Worm (Caenorhabditis elegans): ENCODE measurements around the gene fipr-8.

ce11 chrV:10220605-10221004 is 19.2 kb downstream of the fipr-8 start, which contains the start of gene C12D8.13:
- TF ChIP-seq drap-1 (GFP tag; optimal IDR thresholded peaks at IDR 0.05) (no peak), M03D4.4 (tag; optimal IDR thresholded peaks at IDR 0.05) (no peak), snpc-4 (tag; optimal IDR thresholded peaks at IDR 0.05) (no peak), nhr-12 (tag; optimal IDR thresholded peaks at IDR 0.05) (no peak), elt-3 (tag; optimal IDR thresholded peaks at IDR 0.05) (no peak), unc-62 (GFP tag; optimal IDR thresholded peaks at IDR 0.05) (no peak), nhr-237 (tag; optimal IDR thresholded peaks at IDR 0.05) (no peak), nhr-2 (tag; optimal IDR thresholded peaks at IDR 0.05) (no peak), sptf-1 (tag; optimal IDR thresholded peaks at IDR 0.05) (no peak), unc-39 (tag; optimal IDR thresholded peaks at IDR 0.05) (no peak)

Data from whole organism, mixed stage, embryonic.